Worm (Caenorhabditis elegans) whole organism, L3 larva: ENCODE measurements around the gene T10B10.4.

Experiments used
- R02D3.7 ChIP-seq: fragments of 150-350 bp; optimal IDR thresholded peaks from 2 replicates; lab custom pipeline; 2014; ENCODE audit warnings: missing biosample characterization, missing genetic modification characterization
- ZK546.5 ChIP-seq: sonication (generic microtip); optimal IDR thresholded peaks from 2 replicates; lab custom pipeline; 2017; ENCODE audit warnings: missing biosample characterization, missing genetic modification characterization
- aly-2 ChIP-seq: fragments of 150-350 bp; optimal IDR thresholded peaks from 2 replicates; lab custom pipeline; 2014; ENCODE audit warnings: missing biosample characterization, missing genetic modification characterization
- ama-1 ChIP-seq: fragments of 150-350 bp; optimal IDR thresholded peaks from 2 replicates; lab custom pipeline; 2018
- ceh-16 ChIP-seq: sonication (generic microtip); optimal IDR thresholded peaks from 2 replicates; lab custom pipeline; 2017; ENCODE audit warnings: missing biosample characterization, missing genetic modification characterization
- ceh-28 ChIP-seq: fragments of 150-350 bp; optimal IDR thresholded peaks from 2 replicates; lab custom pipeline; 2014; ENCODE audit warnings: missing biosample characterization, missing genetic modification reagents, missing genetic modification characterization
- ceh-82 ChIP-seq: fragments of 150-350 bp; optimal IDR thresholded peaks from 2 replicates; lab custom pipeline; 2014; ENCODE audit warnings: missing biosample characterization, missing genetic modification characterization
- ceh-9 ChIP-seq: sonication (generic microtip); optimal IDR thresholded peaks from 2 replicates; lab custom pipeline; 2018; ENCODE audit warnings: missing biosample characterization, missing genetic modification characterization
- daf-12 ChIP-seq: fragments of 150-350 bp; optimal IDR thresholded peaks from 2 replicates; lab custom pipeline; 2014; ENCODE audit warnings: missing biosample characterization, missing genetic modification reagents, missing genetic modification characterization
- egl-27 ChIP-seq: sonication (generic microtip); optimal IDR thresholded peaks from 4 replicates; lab custom pipeline; 2017; ENCODE audit warnings: missing biosample characterization, missing genetic modification reagents, missing genetic modification characterization
- egl-5 ChIP-seq: fragments of 150-350 bp; optimal IDR thresholded peaks from 2 replicates; lab custom pipeline; 2017; ENCODE audit warnings: missing biosample characterization, missing genetic modification reagents, missing genetic modification characterization, inconsistent platforms
- elt-2 ChIP-seq: sonication (generic microtip); optimal IDR thresholded peaks from 2 replicates; lab custom pipeline; 2016; ENCODE audit warnings: missing genetic modification reagents, mild to moderate bottlenecking, missing genetic modification characterization, missing compliant biosample characterization
- elt-3 ChIP-seq, 3 experiments: fragments of 150-350 bp in 1 of 3; sonication (generic microtip) in 2 of 3; optimal IDR thresholded peaks; 2 replicates in 2 of 3; 4 replicates in 1 of 3; lab custom pipeline; 2014 to 2017; ENCODE audit warnings: missing biosample characterization in 3 of 3, missing genetic modification characterization in 3 of 3
- eor-1 ChIP-seq, 2 experiments: fragments of 150-350 bp; optimal IDR thresholded peaks; 2 replicates each; lab custom pipeline; 2014 to 2018; ENCODE audit warnings: missing biosample characterization in 2 of 2, missing genetic modification characterization in 2 of 2
- fkh-10 ChIP-seq: sonication (generic microtip); optimal IDR thresholded peaks from 2 replicates; lab custom pipeline; 2017; ENCODE audit warnings: missing biosample characterization, missing genetic modification reagents, missing genetic modification characterization
- fkh-2 ChIP-seq: fragments of 150-350 bp; optimal IDR thresholded peaks from 2 replicates; lab custom pipeline; 2014; ENCODE audit warnings: missing biosample characterization, missing genetic modification reagents, missing genetic modification characterization
- hmg-11 ChIP-seq: sonication (generic microtip); optimal IDR thresholded peaks from 2 replicates; lab custom pipeline; 2016; ENCODE audit warnings: missing genetic modification characterization, missing compliant biosample characterization
- jun-1 ChIP-seq: fragments of 150-350 bp; optimal IDR thresholded peaks from 2 replicates; lab custom pipeline; 2014; ENCODE audit warnings: missing biosample characterization, missing genetic modification reagents, missing genetic modification characterization
- lin-15B ChIP-seq: fragments of 150-350 bp; optimal IDR thresholded peaks from 2 replicates; lab custom pipeline; 2014; ENCODE audit warnings: missing biosample characterization, missing genetic modification characterization
- lin-39 ChIP-seq: fragments of 150-350 bp; optimal IDR thresholded peaks from 2 replicates; lab custom pipeline; 2018; ENCODE audit warnings: missing biosample characterization, missing genetic modification reagents, missing genetic modification characterization
- lsy-12 ChIP-seq: sonication (generic microtip); optimal IDR thresholded peaks from 2 replicates; lab custom pipeline; 2016; ENCODE audit warnings: mild to moderate bottlenecking, missing genetic modification characterization, missing compliant biosample characterization
- mdl-1 ChIP-seq: fragments of 150-350 bp; optimal IDR thresholded peaks from 2 replicates; lab custom pipeline; 2014; ENCODE audit warnings: missing biosample characterization, missing genetic modification characterization
- nfya-1 ChIP-seq: sonication (generic microtip); optimal IDR thresholded peaks from 2 replicates; lab custom pipeline; 2017; ENCODE audit warnings: missing genetic modification characterization, mild to moderate bottlenecking, missing compliant biosample characterization, antibody characterized with exemption, moderate library complexity; ENCODE audit not compliant: insufficient read depth
- nhr-11 ChIP-seq: fragments of 150-350 bp; optimal IDR thresholded peaks from 2 replicates; lab custom pipeline; 2014; ENCODE audit warnings: missing biosample characterization, missing genetic modification characterization
- nhr-12 ChIP-seq: fragments of 150-350 bp; optimal IDR thresholded peaks from 2 replicates; lab custom pipeline; 2014; ENCODE audit warnings: missing biosample characterization, missing genetic modification characterization
- nhr-23 ChIP-seq: fragments of 150-350 bp; optimal IDR thresholded peaks from 2 replicates; lab custom pipeline; 2014; ENCODE audit warnings: missing biosample characterization, missing genetic modification reagents, missing genetic modification characterization
- nhr-237 ChIP-seq: fragments of 150-350 bp; optimal IDR thresholded peaks from 2 replicates; lab custom pipeline; 2014; ENCODE audit warnings: missing biosample characterization, missing genetic modification characterization
- nhr-25 ChIP-seq: sonication (generic microtip); optimal IDR thresholded peaks from 2 replicates; lab custom pipeline; 2017; ENCODE audit warnings: missing biosample characterization, missing genetic modification characterization
- nhr-28 ChIP-seq: fragments of 150-350 bp; optimal IDR thresholded peaks from 2 replicates; lab custom pipeline; 2014; ENCODE audit warnings: missing biosample characterization, missing genetic modification characterization
- nhr-43 ChIP-seq: sonication (generic microtip); optimal IDR thresholded peaks from 2 replicates; lab custom pipeline; 2016; ENCODE audit warnings: mild to moderate bottlenecking, missing genetic modification characterization, missing compliant biosample characterization; ENCODE audit not compliant: poor library complexity, severe bottlenecking
- nhr-76 ChIP-seq: fragments of 150-350 bp; sonication (generic microtip); optimal IDR thresholded peaks from 5 replicates; lab custom pipeline; 2014; ENCODE audit warnings: missing biosample characterization, missing genetic modification characterization
- nhr-77 ChIP-seq: fragments of 150-350 bp; optimal IDR thresholded peaks from 2 replicates; lab custom pipeline; 2014; ENCODE audit warnings: missing biosample characterization, missing genetic modification characterization
- pha-4 ChIP-seq: fragments of 150-350 bp; optimal IDR thresholded peaks from 2 replicates; lab custom pipeline; 2014; ENCODE audit warnings: missing biosample characterization, missing genetic modification reagents, missing genetic modification characterization
- pqm-1 ChIP-seq: fragments of 150-350 bp; optimal IDR thresholded peaks from 2 replicates; lab custom pipeline; 2017; ENCODE audit warnings: missing biosample characterization, missing genetic modification characterization, inconsistent platforms
- sea-2 ChIP-seq: fragments of 150-350 bp; sonication (generic microtip); optimal IDR thresholded peaks from 4 replicates; lab custom pipeline; 2014; ENCODE audit warnings: missing biosample characterization, missing genetic modification reagents, missing genetic modification characterization
- skn-1 ChIP-seq: fragments of 150-350 bp; optimal IDR thresholded peaks from 2 replicates; lab custom pipeline; 2014; ENCODE audit warnings: missing biosample characterization, missing genetic modification characterization
- snpc-4 ChIP-seq: fragments of 150-350 bp; optimal IDR thresholded peaks from 2 replicates; lab custom pipeline; 2014; ENCODE audit warnings: missing biosample characterization, missing genetic modification characterization
- tbx-2 ChIP-seq: sonication (generic microtip); optimal IDR thresholded peaks from 2 replicates; lab custom pipeline; 2016; ENCODE audit warnings: mild to moderate bottlenecking, missing genetic modification characterization, missing compliant biosample characterization
- unc-62 ChIP-seq: fragments of 150-350 bp; sonication (generic microtip); optimal IDR thresholded peaks from 4 replicates; lab custom pipeline; 2014; ENCODE audit warnings: missing biosample characterization, missing genetic modification reagents, missing genetic modification characterization
- ztf-11 ChIP-seq: fragments of 150-350 bp; optimal IDR thresholded peaks from 2 replicates; lab custom pipeline; 2014; ENCODE audit warnings: missing biosample characterization, missing genetic modification characterization
- ztf-4 ChIP-seq: fragments of 150-350 bp; optimal IDR thresholded peaks from 2 replicates; lab custom pipeline; 2014; ENCODE audit warnings: missing biosample characterization, missing genetic modification characterization

T10B10.4 gene

DNA sequence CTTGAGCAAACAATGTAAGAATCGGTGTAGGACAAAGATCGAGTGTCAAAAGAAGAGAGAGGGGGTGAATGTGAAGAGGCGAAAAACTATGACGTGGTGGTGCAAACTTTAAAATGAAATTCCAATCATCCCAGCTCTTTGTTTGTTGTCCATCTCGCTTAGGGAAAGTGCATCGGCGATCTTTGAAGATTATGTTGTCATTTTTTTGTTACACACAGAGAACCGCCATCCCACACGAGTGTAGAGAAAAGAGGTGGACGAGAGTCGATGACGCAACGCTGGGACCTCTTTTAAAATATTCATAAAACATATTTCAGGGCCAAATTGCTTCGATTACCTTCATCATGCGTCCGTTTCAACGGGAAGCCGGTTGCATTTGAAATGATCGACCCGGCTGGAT, 1.4 kb downstream of the T10B10.4 start:
- TF ChIP-seq nhr-77 (tag; lab: Kevin White, UChicago) (no peak), pha-4 (tag; lab: Kevin White, UChicago) (peak; percentile 16), snpc-4 (tag; lab: Kevin White, UChicago) (no peak), nhr-11 (no peak), lin-39 (tag; lab: Kevin White, UChicago) (peak; percentile 50)
- TF ChIP-seq, all 47 proteins: peak for 2

DNA sequence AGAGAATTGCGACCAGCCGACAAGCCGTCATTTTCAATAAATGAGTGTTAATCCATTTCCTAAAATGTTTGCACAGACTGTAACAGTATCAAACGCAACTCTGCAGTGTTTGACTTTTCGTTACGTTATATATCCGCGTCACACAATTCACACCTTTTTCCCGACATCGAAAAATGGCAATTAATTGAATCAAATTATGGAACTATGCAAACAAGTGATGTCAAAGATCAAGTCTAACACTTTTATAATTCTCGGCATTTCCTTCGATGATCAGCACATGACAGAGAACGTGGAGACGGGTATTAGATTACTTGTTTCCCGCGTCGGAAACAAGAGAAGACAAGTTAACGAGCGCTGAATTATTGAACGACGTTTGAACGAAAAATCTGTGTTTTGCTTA, 4.4 kb downstream of the T10B10.4 start, which contains the start of gene phat-6:
TSS of gene phat-6 (minus strand) at position 101 of the 400 bp plus-strand sequence.
- TF ChIP-seq tbx-2 (tag; lab: Kevin White, UChicago) (no peak), ceh-82 (tag; lab: Kevin White, UChicago) (no peak), R02D3.7 (tag; lab: Kevin White, UChicago) (no peak), ceh-9 (tag; lab: Kevin White, UChicago) (no peak), egl-27 (no peak), ztf-11 (tag; lab: Kevin White, UChicago) (no peak), daf-12 (no peak), lin-15B (tag; lab: Kevin White, UChicago) (no peak), jun-1 (tag; lab: Kevin White, UChicago) (no peak), nhr-25 (no peak), hmg-11 (tag; lab: Kevin White, UChicago) (no peak), aly-2 (tag; lab: Kevin White, UChicago) (no peak)

DNA sequence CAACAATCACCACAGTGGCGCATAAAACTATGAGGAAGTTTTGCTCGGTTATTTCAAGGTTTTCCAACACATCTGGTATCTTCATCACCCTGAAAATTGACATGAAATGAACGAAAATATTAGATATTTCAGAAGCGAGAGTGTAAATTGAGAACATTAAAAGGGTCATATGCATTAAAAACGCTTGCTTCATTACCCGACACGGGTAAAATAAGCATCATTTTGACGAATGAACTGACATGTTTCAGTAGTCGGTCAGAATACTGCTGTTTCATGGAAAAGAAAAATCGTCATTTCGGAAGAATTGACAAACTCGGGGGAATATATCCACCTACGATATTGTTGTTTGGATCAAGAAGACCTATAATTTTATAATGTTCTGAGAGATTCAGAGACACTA, 9.1 kb downstream of the T10B10.4 start, which contains the start of gene snt-7:
TSS of gene snt-7 (minus strand) at position 101 of the 400 bp plus-strand sequence.
- no peak for TF ChIP-seq elt-3 (tag; optimal IDR thresholded peaks at IDR 0.05; lab: Kevin White, UChicago)
- no peak for TF ChIP-seq tbx-2 (tag; lab: Kevin White, UChicago)
- TF ChIP-seq sea-2 (GFP tag; lab: Kevin White, UChicago) = no peak
- TF ChIP-seq ZK546.5 (tag; lab: Kevin White, UChicago) = no peak
- no peak for TF ChIP-seq nhr-23
- TF ChIP-seq egl-27 = no peak
- TF ChIP-seq ceh-82 (tag; lab: Kevin White, UChicago) = no peak
- no peak for TF ChIP-seq pqm-1 (tag; lab: Kevin White, UChicago)
- no peak for TF ChIP-seq ceh-16
- TF ChIP-seq ztf-11 (tag; lab: Kevin White, UChicago) = no peak
- TF ChIP-seq snpc-4 (tag; lab: Kevin White, UChicago) = no peak
- no peak for TF ChIP-seq mdl-1
- no peak for TF ChIP-seq nhr-76 (tag; lab: Kevin White, UChicago)
- TF ChIP-seq lin-15B (tag; lab: Kevin White, UChicago) = no peak
- no peak for TF ChIP-seq pha-4 (tag; lab: Kevin White, UChicago)
- TF ChIP-seq nhr-12 (tag; lab: Kevin White, UChicago) = no peak
- TF ChIP-seq ztf-4 = no peak
- no peak for TF ChIP-seq R02D3.7 (tag; lab: Kevin White, UChicago)
- TF ChIP-seq hmg-11 (tag; lab: Kevin White, UChicago) = no peak

DNA sequence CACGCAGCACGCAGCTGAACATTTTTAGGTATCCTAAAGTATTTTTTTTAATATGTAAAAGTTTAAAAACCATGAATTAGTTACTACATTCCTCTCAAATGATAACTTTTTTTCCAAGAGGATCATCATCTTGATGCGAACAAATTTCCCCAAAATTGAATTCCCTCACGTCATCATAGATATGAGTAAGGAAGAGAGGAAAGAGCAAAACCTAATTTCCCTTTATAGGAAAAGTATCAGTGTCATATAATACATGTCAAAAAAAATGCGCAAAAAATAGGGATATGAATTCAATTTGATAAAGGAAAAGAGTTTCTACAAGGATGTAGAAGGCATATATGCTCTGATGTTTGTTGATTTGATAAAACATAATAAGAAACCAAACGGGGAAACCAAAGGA, 10.2 kb downstream of the T10B10.4 start:
- peak; percentile 31 for TF ChIP-seq fkh-10 (GFP tag; lab: Kevin White, UChicago)
- no peak for TF ChIP-seq nfya-1 (tag; lab: Kevin White, UChicago)

DNA sequence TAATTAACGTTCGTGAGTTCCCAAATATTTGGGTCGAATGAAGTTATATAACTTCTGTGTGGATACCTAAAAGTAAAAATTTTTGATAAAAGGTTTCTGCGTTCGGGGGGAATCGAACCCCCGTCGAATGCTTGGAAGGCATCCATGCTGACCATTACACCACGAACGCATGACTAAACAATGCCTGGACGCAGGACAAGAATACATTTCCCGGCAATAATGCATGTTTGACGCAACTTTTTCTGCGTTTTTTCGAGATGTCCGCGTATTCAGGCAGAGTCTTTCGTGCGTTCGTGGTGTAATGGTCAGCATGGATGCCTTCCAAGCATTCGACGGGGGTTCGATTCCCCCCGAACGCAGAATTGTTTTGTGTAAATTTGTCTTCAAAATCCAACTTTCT, 10.8 kb downstream of the T10B10.4 start:
- TF ChIP-seq nhr-28 (tag; lab: Kevin White, UChicago) (peak; percentile 13), nfya-1 (tag; lab: Kevin White, UChicago) (peak; percentile 51), nhr-76 (tag; lab: Kevin White, UChicago) (no peak), daf-12 (no peak), R02D3.7 (tag; lab: Kevin White, UChicago) (no peak), nhr-43 (tag; lab: Kevin White, UChicago) (peak; percentile 82), tbx-2 (tag; lab: Kevin White, UChicago) (peak; percentile 73), nhr-12 (tag; lab: Kevin White, UChicago) (no peak), fkh-2 (tag; lab: Kevin White, UChicago) (no peak), elt-3 (tag; optimal IDR thresholded peaks at IDR 0.05; lab: Kevin White, UChicago) (peak in 1 of 3 experiments; percentile 44), egl-5 (tag; lab: Kevin White, UChicago) (peak; percentile 52), egl-27 (no peak), jun-1 (tag; lab: Kevin White, UChicago) (peak; percentile 58), hmg-11 (tag; lab: Kevin White, UChicago) (peak; percentile 59), lsy-12 (tag; lab: Kevin White, UChicago) (peak; percentile 63), nhr-77 (tag; lab: Kevin White, UChicago) (peak; percentile 5), pha-4 (tag; lab: Kevin White, UChicago) (peak; percentile 25), nhr-25 (peak; percentile 46), ceh-16 (no peak), skn-1 (tag; lab: Kevin White, UChicago) (peak; percentile 40), unc-62 (peak; percentile 32), elt-2 (tag; lab: Kevin White, UChicago) (peak; percentile 57), ama-1 (lab: Kevin White, UChicago) (no peak), nhr-237 (tag; lab: Kevin White, UChicago) (no peak), ceh-9 (tag; lab: Kevin White, UChicago) (no peak), snpc-4 (tag; lab: Kevin White, UChicago) (peak; percentile 13), lin-15B (tag; lab: Kevin White, UChicago) (no peak), ceh-28 (tag; lab: Kevin White, UChicago) (peak; percentile 9), fkh-10 (GFP tag; lab: Kevin White, UChicago) (no peak), eor-1 (tag; optimal IDR thresholded peaks at IDR 0.05; lab: Kevin White, UChicago) (no peak), aly-2 (tag; lab: Kevin White, UChicago) (no peak), pqm-1 (tag; lab: Kevin White, UChicago) (peak; percentile 73), lin-39 (tag; lab: Kevin White, UChicago) (peak; percentile 47)
